Fruit fly (Drosophila melanogaster) whole organism, embryonic: ENCODE data around the gene CG43347.
A peak's percentile ranks its signal among the peaks of the same experiment; 100 is the strongest.

Experiments
- Abd-B ChIP-seq: fragments of 200-800 bp; sonication (Bioruptor generic); optimal IDR thresholded peaks from 2 replicates; lab custom pipeline; 2018; ENCODE audit warnings: missing biosample characterization, mild to moderate bottlenecking, missing genetic modification characterization, moderate library complexity
- Blimp-1 ChIP-seq: fragments of 200-800 bp; sonication (Bioruptor generic); optimal IDR thresholded peaks from 3 replicates; lab custom pipeline; 2018; ENCODE audit warnings: missing biosample characterization, missing genetic modification characterization, mild to moderate bottlenecking, moderate library complexity, missing genetic modification reagents
- C15 ChIP-seq: fragments of 200-800 bp; sonication (Bioruptor generic); IDR thresholded peaks from 3 replicates; pipeline ENCODE4 v1.3.6; 2022; ENCODE audit warnings: missing biosample characterization, missing genetic modification characterization
- CG1024 ChIP-seq: fragments of 200-800 bp; sonication (Bioruptor generic); IDR thresholded peaks from 2 replicates; pipeline ENCODE4 v1.3.6; 2022; ENCODE audit warnings: missing biosample characterization, missing genetic modification characterization
- CG12659 ChIP-seq: fragments of 200-800 bp; sonication (Bioruptor generic); optimal IDR thresholded peaks from 3 replicates; lab custom pipeline; 2017; ENCODE audit warnings: mild to moderate bottlenecking, missing biosample characterization, missing genetic modification reagents, missing genetic modification characterization
- CG13775 ChIP-seq: fragments of 200-800 bp; sonication (Bioruptor generic); optimal IDR thresholded peaks from 3 replicates; lab custom pipeline; 2017; ENCODE audit warnings: missing biosample characterization, mild to moderate bottlenecking, missing genetic modification characterization
- CG17361 ChIP-seq: fragments of 200-800 bp; sonication (Bioruptor generic); IDR thresholded peaks from 3 replicates; pipeline ENCODE4 v1.3.6; 2022; ENCODE audit warnings: missing biosample characterization, missing genetic modification characterization
- CG2199 ChIP-seq: fragments of 200-800 bp; sonication (Bioruptor generic); IDR thresholded peaks from 3 replicates; pipeline ENCODE4 v1.3.6; 2022; ENCODE audit warnings: missing biosample characterization, missing genetic modification characterization
- CG2875 ChIP-seq: fragments of 200-800 bp; sonication (Bioruptor generic); optimal IDR thresholded peaks from 2 replicates; lab custom pipeline; 2017; ENCODE audit warnings: missing biosample characterization, mild to moderate bottlenecking, missing genetic modification characterization, missing genetic modification reagents
- CG33557 ChIP-seq: fragments of 200-800 bp; sonication (Bioruptor generic); optimal IDR thresholded peaks from 2 replicates; lab custom pipeline; 2019; ENCODE audit warnings: missing biosample characterization, mild to moderate bottlenecking, missing genetic modification characterization, moderate library complexity
- CG34224 ChIP-seq: fragments of 200-800 bp; sonication (Bioruptor generic); IDR thresholded peaks from 3 replicates; pipeline ENCODE4 v1.3.6; 2022; ENCODE audit warnings: missing biosample characterization, missing genetic modification characterization; ENCODE audit not compliant: partially characterized antibody
- CG6272 ChIP-seq: fragments of 200-800 bp; sonication (Bioruptor generic); IDR thresholded peaks from 2 replicates; pipeline ENCODE4 v1.3.6; 2022; ENCODE audit warnings: missing biosample characterization, missing genetic modification characterization
- CG6791 ChIP-seq: fragments of 200-800 bp; sonication (Bioruptor generic); IDR thresholded peaks from 3 replicates; pipeline ENCODE4 v1.3.6; 2022; ENCODE audit warnings: missing biosample characterization, missing genetic modification characterization; ENCODE audit not compliant: partially characterized antibody
- CG8281 ChIP-seq: fragments of 200-800 bp; sonication (Bioruptor generic); optimal IDR thresholded peaks from 2 replicates; lab custom pipeline; 2018; ENCODE audit warnings: missing biosample characterization, mild to moderate bottlenecking, missing genetic modification characterization, moderate library complexity
- Dad ChIP-seq: fragments of 200-800 bp; sonication (Bioruptor generic); optimal IDR thresholded peaks from 3 replicates; lab custom pipeline; 2016; ENCODE audit warnings: missing biosample characterization, missing genetic modification characterization
- Dek ChIP-seq: fragments of 200-800 bp; sonication (Bioruptor generic); optimal IDR thresholded peaks from 3 replicates; lab custom pipeline; 2019; ENCODE audit warnings: missing biosample characterization, mild to moderate bottlenecking, missing genetic modification characterization, moderate library complexity
- Doc3 ChIP-seq: fragments of 200-800 bp; sonication (Bioruptor generic); IDR thresholded peaks from 3 replicates; pipeline ENCODE4 v1.3.6; 2022; ENCODE audit warnings: missing biosample characterization, missing genetic modification characterization; ENCODE audit not compliant: partially characterized antibody
- E2f2 ChIP-seq: fragments of 200-800 bp; sonication (Bioruptor generic); IDR thresholded peaks from 2 replicates; pipeline ENCODE4 v1.3.6; 2022; ENCODE audit warnings: missing biosample characterization, missing genetic modification characterization
- HHEX ChIP-seq: fragments of 200-800 bp; sonication (Bioruptor generic); optimal IDR thresholded peaks from 3 replicates; lab custom pipeline; 2017; ENCODE audit warnings: missing biosample characterization, mild to moderate bottlenecking, missing genetic modification characterization, missing genetic modification reagents
- MTF-1 ChIP-seq: fragments of 200-800 bp; sonication (Bioruptor generic); optimal IDR thresholded peaks from 2 replicates; lab custom pipeline; 2018; ENCODE audit warnings: missing biosample characterization, mild to moderate bottlenecking, missing genetic modification characterization, borderline replicate concordance
- Nf-YB ChIP-seq: fragments of 200-800 bp; sonication (Bioruptor generic); optimal IDR thresholded peaks from 3 replicates; lab custom pipeline; 2019; ENCODE audit warnings: missing biosample characterization, mild to moderate bottlenecking, missing genetic modification characterization, moderate library complexity
- Poxn ChIP-seq: fragments of 200-800 bp; sonication (Bioruptor generic); IDR thresholded peaks from 2 replicates; pipeline ENCODE4 v1.3.6; 2022; ENCODE audit warnings: missing biosample characterization, missing genetic modification characterization
- Scr ChIP-seq: fragments of 200-800 bp; sonication (Bioruptor generic); IDR thresholded peaks from 2 replicates; pipeline ENCODE4 v1.3.6; 2022; ENCODE audit warnings: missing biosample characterization, missing genetic modification characterization; ENCODE audit not compliant: partially characterized antibody
- Stat92E ChIP-seq, 3 experiments: fragments of >200 bp in 2 of 3; fragments of 200-800 bp in 1 of 3; sonication (Bioruptor generic) in 1 of 3; optimal IDR thresholded peaks; 2 replicates each; lab custom pipeline; 2017 to 2019; ENCODE audit warnings: missing biosample characterization in 3 of 3, missing genetic modification characterization in 3 of 3, mild to moderate bottlenecking in 1 of 3, moderate library complexity in 1 of 3
- Vsx1 ChIP-seq: fragments of 200-800 bp; sonication (Bioruptor generic); optimal IDR thresholded peaks from 2 replicates; lab custom pipeline; 2017; ENCODE audit warnings: missing biosample characterization, mild to moderate bottlenecking, missing genetic modification characterization, missing genetic modification reagents
- ab ChIP-seq: fragments of 200-800 bp; sonication (Bioruptor generic); optimal IDR thresholded peaks from 2 replicates; lab custom pipeline; 2016; ENCODE audit warnings: missing biosample characterization, missing genetic modification characterization
- bab2 ChIP-seq: fragments of 200-800 bp; sonication (Bioruptor generic); optimal IDR thresholded peaks from 2 replicates; lab custom pipeline; 2016; ENCODE audit warnings: missing biosample characterization, missing genetic modification characterization
- bsh ChIP-seq, 2 experiments: fragments of 200-800 bp; sonication (Bioruptor generic); optimal IDR thresholded peaks; 2 replicates each; lab custom pipeline; 2017 to 2018; ENCODE audit warnings: mild to moderate bottlenecking in 2 of 2, missing biosample characterization in 2 of 2, missing genetic modification characterization in 2 of 2, moderate library complexity in 1 of 2
- cad ChIP-seq: fragments of >200 bp; optimal IDR thresholded peaks from 2 replicates; lab custom pipeline; 2017; ENCODE audit warnings: missing biosample characterization, missing genetic modification characterization
- crc ChIP-seq: fragments of 200-800 bp; sonication (Bioruptor generic); optimal IDR thresholded peaks from 2 replicates; lab custom pipeline; 2016; ENCODE audit warnings: missing biosample characterization, missing genetic modification characterization
- disco-r ChIP-seq: fragments of 200-800 bp; sonication (Bioruptor generic); optimal IDR thresholded peaks from 2 replicates; lab custom pipeline; 2016; ENCODE audit warnings: missing biosample characterization, missing genetic modification characterization
- dmrt11E ChIP-seq: fragments of 200-800 bp; sonication (Bioruptor generic); optimal IDR thresholded peaks from 3 replicates; lab custom pipeline; 2018; ENCODE audit warnings: missing biosample characterization, mild to moderate bottlenecking, missing genetic modification characterization, moderate library complexity
- esg ChIP-seq: fragments of 200-800 bp; sonication (Bioruptor generic); conservative IDR thresholded peaks from 2 replicates; pipeline ENCODE4 v1.3.6; 2022; ENCODE audit warnings: missing biosample characterization, missing genetic modification characterization
- fd64A ChIP-seq: fragments of 200-800 bp; sonication (Bioruptor generic); optimal IDR thresholded peaks from 3 replicates; lab custom pipeline; 2018; ENCODE audit warnings: missing biosample characterization, mild to moderate bottlenecking, missing genetic modification characterization
- fu2 ChIP-seq: fragments of 200-800 bp; sonication (Bioruptor generic); optimal IDR thresholded peaks from 2 replicates; lab custom pipeline; 2016; ENCODE audit warnings: missing biosample characterization, missing genetic modification characterization
- gcm ChIP-seq: fragments of 200-800 bp; sonication (Bioruptor generic); optimal IDR thresholded peaks from 2 replicates; lab custom pipeline; 2019; ENCODE audit warnings: missing biosample characterization, mild to moderate bottlenecking, missing genetic modification characterization, moderate library complexity
- grn ChIP-seq: fragments of 200-800 bp; sonication (Bioruptor generic); optimal IDR thresholded peaks from 3 replicates; lab custom pipeline; 2017; ENCODE audit warnings: missing biosample characterization, missing genetic modification characterization
- lmd ChIP-seq: fragments of 200-800 bp; sonication (Bioruptor generic); IDR thresholded peaks from 2 replicates; pipeline ENCODE4 v1.3.6; 2022; ENCODE audit warnings: missing biosample characterization, missing genetic modification characterization
- maf-S ChIP-seq: fragments of 200-800 bp; sonication (Bioruptor generic); optimal IDR thresholded peaks from 2 replicates; lab custom pipeline; 2016; ENCODE audit warnings: missing biosample characterization, missing genetic modification characterization
- nerfin-2 ChIP-seq: fragments of 200-800 bp; sonication (Bioruptor generic); IDR thresholded peaks from 2 replicates; pipeline ENCODE4 v1.3.6; 2022; ENCODE audit warnings: missing biosample characterization, missing genetic modification characterization; ENCODE audit not compliant: partially characterized antibody
- otp ChIP-seq: fragments of 200-800 bp; sonication (Bioruptor generic); IDR thresholded peaks from 3 replicates; pipeline ENCODE4, ENCODE4 v1.3.6; 2022; ENCODE audit warnings: missing biosample characterization, missing genetic modification characterization
- pho ChIP-seq: fragments of 200-800 bp; sonication (Bioruptor generic); optimal IDR thresholded peaks from 2 replicates; lab custom pipeline; 2016; ENCODE audit warnings: missing biosample characterization, missing genetic modification characterization
- ranshi ChIP-seq: fragments of 200-800 bp; sonication (Bioruptor generic); IDR thresholded peaks from 2 replicates; pipeline ENCODE4 v1.3.6; 2022; ENCODE audit warnings: missing biosample characterization, missing genetic modification characterization
- row ChIP-seq: fragments of 200-800 bp; sonication (Bioruptor generic); IDR thresholded peaks from 3 replicates; pipeline ENCODE4 v1.3.6; 2022; ENCODE audit warnings: missing biosample characterization, missing genetic modification characterization
- sens-2 ChIP-seq: fragments of 200-800 bp; sonication (Bioruptor generic); IDR thresholded peaks from 2 replicates; pipeline ENCODE4 v1.3.6; 2022; ENCODE audit warnings: missing biosample characterization, missing genetic modification characterization
- sna ChIP-seq: fragments of 200-800 bp; sonication (Bioruptor generic); IDR thresholded peaks from 2 replicates; pipeline ENCODE4 v1.3.6; 2022; ENCODE audit warnings: missing biosample characterization, missing genetic modification characterization; ENCODE audit not compliant: partially characterized antibody
- tna ChIP-seq: fragments of 200-800 bp; sonication (Bioruptor generic); IDR thresholded peaks from 2 replicates; pipeline ENCODE4 v1.3.6; 2022; ENCODE audit warnings: missing biosample characterization, missing genetic modification characterization; ENCODE audit not compliant: partially characterized antibody
- zen2 ChIP-seq: fragments of 200-800 bp; sonication (Bioruptor generic); IDR thresholded peaks from 3 replicates; pipeline ENCODE4 v1.3.6; 2022; ENCODE audit warnings: missing biosample characterization, missing genetic modification characterization; ENCODE audit not compliant: partially characterized antibody
- zfh2 ChIP-seq: fragments of 200-800 bp; sonication (Bioruptor generic); optimal IDR thresholded peaks from 2 replicates; lab custom pipeline; 2016; ENCODE audit warnings: missing biosample characterization, missing genetic modification characterization

CG43347 gene

DNA sequence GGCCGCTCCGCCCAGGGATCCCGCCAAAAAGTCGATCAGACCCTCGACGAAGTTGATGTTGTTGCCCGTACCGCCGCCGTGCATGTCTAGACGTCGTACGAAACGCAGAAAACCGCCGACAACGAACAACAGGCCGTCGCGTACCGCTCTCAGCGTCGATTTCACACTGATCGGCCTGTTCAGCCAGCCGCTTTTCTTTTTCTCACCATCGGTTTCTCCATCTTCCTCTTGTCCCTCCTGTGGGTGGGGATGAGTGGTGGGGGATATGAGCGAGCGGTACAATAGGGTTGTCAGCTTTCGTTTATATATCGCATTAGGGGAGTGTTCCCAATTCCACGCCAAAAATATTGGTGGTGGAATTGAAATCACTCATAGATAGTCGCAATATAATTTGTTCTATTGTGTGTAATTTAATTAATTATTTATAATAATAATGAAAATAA is 18.5 kb downstream of the CG43347 start (continued):
- TF ChIP-seq sna, result no peak
- TF ChIP-seq gcm (GFP tag; lab: Kevin White, UChicago), result no peak
- TF ChIP-seq Blimp-1, result peak; percentile 15
- TF ChIP-seq tna (GFP tag; lab: Robert Waterston, UW), result no peak
- no peak for TF ChIP-seq Vsx1 (GFP tag; lab: Kevin White, UChicago)
- peak in 1 of 2 experiments; percentile 31 for TF ChIP-seq bsh (GFP tag; optimal IDR thresholded peaks at IDR 0.05; lab: Kevin White, UChicago)
- TF ChIP-seq CG17361 (GFP tag; lab: Robert Waterston, UW), result peak; percentile 68
- TF ChIP-seq CG2875 (GFP tag; lab: Kevin White, UChicago), result no peak
- no peak for TF ChIP-seq CG34224 (GFP tag; lab: Robert Waterston, UW)
- peak; percentile 13 for TF ChIP-seq maf-S (GFP tag; lab: Kevin White, UChicago)
- no peak for TF ChIP-seq CG8281 (tag; lab: Kevin White, UChicago)
- TF ChIP-seq Abd-B, result peak; percentile 45
- peak; percentile 30 for TF ChIP-seq CG12659 (GFP tag; lab: Kevin White, UChicago)
- TF ChIP-seq dmrt11E (tag; lab: Kevin White, UChicago), result peak; percentile 44
- TF ChIP-seq Poxn (GFP tag; lab: Robert Waterston, UW), result no peak
- no peak for TF ChIP-seq CG2199 (GFP tag; lab: Robert Waterston, UW)
- TF ChIP-seq E2f2, result 0 out of 2 replicates have a peak, but pooled peaks have one; percentile 11
- TF ChIP-seq grn (GFP tag; lab: Kevin White, UChicago), result no peak
- TF ChIP-seq CG1024 (GFP tag; lab: Robert Waterston, UW), result no peak
- no peak for TF ChIP-seq sens-2 (GFP tag; lab: Robert Waterston, UW)
- TF ChIP-seq cad (GFP tag; lab: Kevin White, UChicago), result no peak
- TF ChIP-seq pho (GFP tag; lab: Kevin White, UChicago), result no peak
- no peak for TF ChIP-seq bab2
- peak; percentile 67 for TF ChIP-seq lmd
- no peak for TF ChIP-seq Dek (tag; lab: Kevin White, UChicago)
- TF ChIP-seq row (GFP tag; lab: Robert Waterston, UW), result peak; percentile 86
- no peak for TF ChIP-seq Stat92E (GFP tag; optimal IDR thresholded peaks at IDR 0.05; lab: Kevin White, UChicago)
- no peak for TF ChIP-seq esg (GFP tag; lab: Robert Waterston, UW)
- peak; percentile 24; the same call in 1 of the 2 replicates for TF ChIP-seq ranshi (GFP tag; lab: Robert Waterston, UW)
- TF ChIP-seq CG6272 (GFP tag; lab: Robert Waterston, UW), result no peak
- TF ChIP-seq disco-r (GFP tag; lab: Kevin White, UChicago), result no peak
- no peak for TF ChIP-seq CG33557
- no peak for TF ChIP-seq Doc3 (GFP tag; lab: Robert Waterston, UW)
- TF ChIP-seq fu2 (GFP tag; lab: Kevin White, UChicago), result no peak
- TF ChIP-seq Nf-YB (GFP tag; lab: Kevin White, UChicago), result no peak
- TF ChIP-seq zfh2, result no peak
- peak; percentile 22 for TF ChIP-seq MTF-1
- TF ChIP-seq zen2 (GFP tag; lab: Robert Waterston, UW), result 0 out of 3 replicates have a peak, but pooled peaks have one; percentile 7
- no peak for TF ChIP-seq C15
- no peak for TF ChIP-seq ab (GFP tag; lab: Kevin White, UChicago)
- TF ChIP-seq otp (GFP tag; lab: Robert Waterston, UW), result no peak
- peak; percentile 40 for TF ChIP-seq CG13775 (GFP tag; lab: Kevin White, UChicago)
- peak; percentile 9; the same call in 1 of the 2 replicates for TF ChIP-seq nerfin-2 (GFP tag; lab: Robert Waterston, UW)
- 0 out of 2 replicates have a peak, but pooled peaks have one; percentile 38 for TF ChIP-seq Scr (GFP tag; lab: Robert Waterston, UW)
- TF ChIP-seq CG6791, result peak; percentile 12
- TF ChIP-seq Dad (GFP tag; lab: Kevin White, UChicago), result no peak
- TF ChIP-seq HHEX (GFP tag; lab: Kevin White, UChicago), result no peak
- TF ChIP-seq fd64A (GFP tag; lab: Kevin White, UChicago), result no peak
- TF ChIP-seq crc, result no peak
